Worm (Caenorhabditis elegans) whole organism, midembryonic: ENCODE results near the gene F55C10.4.

ENCODE experiments used
- T22C8.4 ChIP-seq: fragments of 200-800 bp; sonication (Bioruptor generic); IDR thresholded peaks from 2 replicates; pipeline ENCODE4 v1.3.6; 2022; ENCODE audit warnings: missing genetic modification characterization, missing compliant biosample characterization
- cog-1 ChIP-seq: sonication (generic microtip); optimal IDR thresholded peaks from 2 replicates; lab custom pipeline; 2016; ENCODE audit warnings: missing genetic modification characterization, missing compliant biosample characterization
- flt-1 ChIP-seq: fragments of 200-800 bp; sonication (Bioruptor generic); IDR thresholded peaks from 2 replicates; pipeline ENCODE4 v1.3.6; 2022; ENCODE audit warnings: missing genetic modification characterization, missing compliant biosample characterization
- klf-2 ChIP-seq: fragments of 200-800 bp; sonication (Bioruptor generic); conservative IDR thresholded peaks from 2 replicates; pipeline ENCODE4 v1.3.6; 2022; ENCODE audit warnings: missing genetic modification reagents, missing genetic modification characterization, missing compliant biosample characterization
- med-1 ChIP-seq: sonication (generic microtip); optimal IDR thresholded peaks from 2 replicates; lab custom pipeline; 2017; ENCODE audit warnings: missing genetic modification characterization, mild to moderate bottlenecking, missing compliant biosample characterization, antibody characterized with exemption, missing genetic modification reagents; ENCODE audit not compliant: insufficient read depth
- ref-1 ChIP-seq: fragments of 200-800 bp; sonication (Bioruptor generic); conservative IDR thresholded peaks from 2 replicates; pipeline ENCODE4 v1.3.6; 2022; ENCODE audit warnings: missing genetic modification reagents, missing genetic modification characterization, missing compliant biosample characterization
- tab-1 ChIP-seq: fragments of 200-800 bp; sonication (Bioruptor generic); IDR thresholded peaks from 2 replicates; pipeline ENCODE4 v1.3.6; 2022; ENCODE audit warnings: missing genetic modification characterization, missing compliant biosample characterization
- ztf-23 ChIP-seq: fragments of 200-800 bp; sonication (Bioruptor generic); IDR thresholded peaks from 2 replicates; pipeline ENCODE4 v1.3.6; 2022; ENCODE audit warnings: missing genetic modification reagents, missing genetic modification characterization, missing compliant biosample characterization
- ztf-29 ChIP-seq: fragments of 200-800 bp; sonication (Bioruptor generic); IDR thresholded peaks from 2 replicates; pipeline ENCODE4 v1.3.6; 2022; ENCODE audit warnings: missing genetic modification reagents, missing genetic modification characterization, missing compliant biosample characterization

- TF ChIP-seq T22C8.4 (GFP tag; lab: Robert Waterston, UW) = no peak
- no peak for TF ChIP-seq klf-2
- TF ChIP-seq tab-1 = no peak
- TF ChIP-seq flt-1 (GFP tag; lab: Robert Waterston, UW) = no peak
- no peak for TF ChIP-seq ztf-29 (GFP tag; lab: Robert Waterston, UW)
- TF ChIP-seq ref-1 = no peak
- TF ChIP-seq ztf-23 (GFP tag; lab: Robert Waterston, UW) = no peak
- TF ChIP-seq med-1 (GFP tag; lab: Kevin White, UChicago) = no peak
- TF ChIP-seq cog-1 (tag; lab: Kevin White, UChicago) = no peak
Measured at ce11 chrV:11372284-11372878, 14.1 kb upstream of the F55C10.4 start.
